Worm (Caenorhabditis elegans): Measurements from ENCODE around the gene C07G2.5.
A peak's percentile ranks its signal among the peaks of the same experiment; 100 is the strongest.

DNA sequence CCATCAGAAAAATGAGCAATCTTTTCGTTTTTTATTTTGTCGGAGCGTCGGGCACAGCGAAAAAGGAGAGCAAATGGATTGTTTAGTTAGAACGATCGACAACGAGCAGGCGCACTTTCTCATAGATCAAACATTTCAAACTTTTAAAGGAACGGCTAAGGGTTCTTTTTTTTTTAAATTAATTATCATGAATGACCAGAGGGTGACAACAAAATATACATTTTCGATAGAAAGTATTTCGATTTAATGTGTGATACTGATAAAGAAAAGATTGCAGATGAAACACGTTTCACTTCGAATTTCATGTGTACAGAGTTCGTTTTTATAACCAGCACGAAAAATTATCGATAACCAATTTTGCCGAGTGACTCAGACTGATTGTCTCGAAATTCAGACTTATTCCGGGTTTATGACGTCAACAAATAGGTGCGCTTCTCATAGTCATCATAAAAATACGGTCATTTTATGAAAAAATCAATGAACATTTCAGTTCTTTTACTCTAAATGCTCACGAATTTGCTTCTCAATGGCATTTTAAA lies 7.8 kb upstream of the C07G2.5 start:
- no peak for TF ChIP-seq unc-39 (tag; optimal IDR thresholded peaks at IDR 0.05)
- peak; percentile 73 for TF ChIP-seq nhr-28 (tag; optimal IDR thresholded peaks at IDR 0.05)
- no peak for TF ChIP-seq madf-9 (GFP tag; conservative IDR thresholded peaks at IDR 0.05)
- TF ChIP-seq daf-16 (GFP tag; optimal IDR thresholded peaks at IDR 0.05), result no peak
- TF ChIP-seq daf-16 (tag; optimal IDR thresholded peaks at IDR 0.05), result peak; percentile 75
- no peak for TF ChIP-seq unc-62 (GFP tag; optimal IDR thresholded peaks at IDR 0.05 in 1 of 2)
- no peak for TF ChIP-seq unc-62 (tag; optimal IDR thresholded peaks at IDR 0.05)

Data from whole organism, L4 larva.